Worm (Caenorhabditis elegans): ENCODE measurements around the gene pudl-2.
A peak's percentile ranks its signal among the peaks of the same experiment; 100 is the strongest.

pudl-2 gene

DNA sequence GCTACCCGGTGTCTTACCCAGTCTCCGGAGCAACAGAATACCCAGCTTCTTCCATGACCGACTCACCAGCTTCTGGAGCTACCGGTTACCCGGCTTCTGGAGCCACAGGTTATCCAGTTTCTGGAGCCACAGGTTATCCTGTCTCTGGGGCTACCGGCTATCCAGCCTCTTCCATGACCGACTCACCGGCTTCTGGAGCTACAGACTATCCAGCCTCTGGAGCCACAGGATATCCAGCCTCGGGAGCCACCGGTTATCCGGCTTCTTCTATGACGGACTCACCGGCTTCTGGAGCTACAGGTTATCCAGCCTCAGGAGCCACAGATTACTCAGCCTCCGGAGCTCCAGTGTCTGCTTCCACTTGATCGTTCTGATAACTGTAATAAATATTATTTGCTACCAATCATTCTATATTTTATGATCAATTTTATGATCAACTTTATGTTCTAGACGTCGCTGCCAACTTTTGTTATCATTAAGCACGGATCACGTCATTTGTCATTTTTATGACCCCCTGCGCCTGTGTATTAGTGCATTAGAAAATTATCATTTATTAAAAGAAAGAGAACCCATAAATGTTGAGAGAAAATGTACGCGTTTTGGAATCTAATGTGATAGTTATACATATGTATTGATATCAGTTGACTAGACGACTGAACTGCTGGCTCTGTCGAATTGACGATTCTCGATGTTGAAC is 20.6 kb downstream of the pudl-2 start:
- TF ChIP-seq F37B4.10 (GFP tag; IDR thresholded peaks at IDR 0.05) (no peak), nhr-179 (tag; optimal IDR thresholded peaks at IDR 0.05) (no peak), F52B5.7 (tag; optimal IDR thresholded peaks at IDR 0.05) (no peak), madf-3 (GFP tag; IDR thresholded peaks at IDR 0.05) (no peak), mxl-1 (tag; optimal IDR thresholded peaks at IDR 0.05) (no peak), lin-40 (tag; optimal IDR thresholded peaks at IDR 0.05) (no peak), Y95B8A.8 (GFP tag; IDR thresholded peaks at IDR 0.05) (no peak), snpc-1.1 (tag; optimal IDR thresholded peaks at IDR 0.05; ENCODE audit: insufficient read depth) (no peak), F22D6.2 (tag; optimal IDR thresholded peaks at IDR 0.05) (no peak), attf-5 (GFP tag; optimal IDR thresholded peaks at IDR 0.05) (no peak), tlf-1 (GFP tag; optimal IDR thresholded peaks at IDR 0.05) (no peak), B0261.1 (tag; optimal IDR thresholded peaks at IDR 0.05) (no peak), ztf-28 (GFP tag; IDR thresholded peaks at IDR 0.05) (no peak), him-1 (tag; optimal IDR thresholded peaks at IDR 0.05) (no peak), nhr-80 (tag; optimal IDR thresholded peaks at IDR 0.05) (peak; percentile 79), mcd-1 (GFP tag; IDR thresholded peaks at IDR 0.05) (no peak), pbrm-1 (GFP tag; IDR thresholded peaks at IDR 0.05) (no peak), madf-6 (GFP tag; IDR thresholded peaks at IDR 0.05) (no peak), atf-7 (tag; optimal IDR thresholded peaks at IDR 0.05) (peak; percentile 2), F57A8.1 (GFP tag; optimal IDR thresholded peaks at IDR 0.05) (no peak), unc-62 (GFP tag; optimal IDR thresholded peaks at IDR 0.05) (peak; percentile 16), nfya-2 (GFP tag; IDR thresholded peaks at IDR 0.05) (no peak), egrh-3 (GFP tag; IDR thresholded peaks at IDR 0.05) (peak; percentile 28; the same call in 1 of the 2 replicates), bed-2 (GFP tag; IDR thresholded peaks at IDR 0.05) (no peak), F39B2.1 (GFP tag; IDR thresholded peaks at IDR 0.05) (no peak), xnd-1 (tag; optimal IDR thresholded peaks at IDR 0.05) (no peak), zfh-2 (GFP tag; conservative IDR thresholded peaks at IDR 0.05) (peak; percentile 66), mel-28 (tag; optimal IDR thresholded peaks at IDR 0.05; ENCODE audit: borderline replicate concordance) (no peak), dpl-1 (GFP tag; optimal IDR thresholded peaks at IDR 0.05) (no peak)

DNA sequence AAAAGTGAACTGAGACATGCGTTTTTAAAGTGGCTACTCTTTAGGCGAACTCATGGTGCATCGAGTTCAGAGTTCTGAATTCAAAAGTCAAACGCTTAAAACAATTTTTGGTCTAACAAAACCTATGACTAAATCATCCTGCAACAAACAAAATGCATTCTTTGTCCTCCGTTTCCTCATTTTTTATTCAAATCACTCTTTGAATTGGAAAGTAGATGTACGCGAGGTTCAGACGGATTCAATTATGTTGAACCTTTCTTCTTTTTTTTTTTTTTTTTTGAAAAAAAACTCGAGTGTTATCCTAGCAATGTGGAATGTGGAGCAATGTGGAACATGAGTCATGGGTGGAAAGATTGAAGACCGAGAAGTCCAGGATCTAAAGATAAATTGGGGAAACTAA is 24.1 kb downstream of the pudl-2 start:
- no peak for TF ChIP-seq hmg-20 (GFP tag; IDR thresholded peaks at IDR 0.05)
- TF ChIP-seq F57A8.1 (GFP tag; optimal IDR thresholded peaks at IDR 0.05) = no peak
- no peak for TF ChIP-seq die-1 (tag; optimal IDR thresholded peaks at IDR 0.05)
- TF ChIP-seq C06A6.2 (GFP tag; conservative IDR thresholded peaks at IDR 0.05) = no peak
- TF ChIP-seq mes-4 (tag; optimal IDR thresholded peaks at IDR 0.05) = no peak
- TF ChIP-seq him-1 (tag; optimal IDR thresholded peaks at IDR 0.05) = no peak
- TF ChIP-seq ztf-25 (GFP tag; IDR thresholded peaks at IDR 0.05) = no peak
- TF ChIP-seq pbrm-1 (GFP tag; IDR thresholded peaks at IDR 0.05) = no peak
- no peak for TF ChIP-seq sea-2 (GFP tag; IDR thresholded peaks at IDR 0.05)
- TF ChIP-seq tlf-1 (GFP tag; optimal IDR thresholded peaks at IDR 0.05) = no peak
- no peak for TF ChIP-seq rcor-1 (GFP tag; IDR thresholded peaks at IDR 0.05)
- no peak for TF ChIP-seq nhr-179 (tag; optimal IDR thresholded peaks at IDR 0.05)
- no peak for TF ChIP-seq snpc-1.3 (tag; optimal IDR thresholded peaks at IDR 0.05; ENCODE audit: insufficient read depth)
- no peak for TF ChIP-seq madf-3 (GFP tag; IDR thresholded peaks at IDR 0.05)
- no peak for TF ChIP-seq K11D2.4 (GFP tag; IDR thresholded peaks at IDR 0.05)

Data from whole organism, young adult.